Fruit fly (Drosophila melanogaster) whole organism, embryonic: ENCODE results near the gene Plod.
A peak's percentile ranks its signal among the peaks of the same experiment; 100 is the strongest.

Source experiments
- ATbp ChIP-seq: fragments of 200-800 bp; sonication (Bioruptor generic); optimal IDR thresholded peaks from 2 replicates; lab custom pipeline; 2017; ENCODE audit warnings: missing biosample characterization, mild to moderate bottlenecking, missing genetic modification characterization, missing genetic modification reagents
- Asciz ChIP-seq: fragments of 200-800 bp; sonication (Bioruptor generic); optimal IDR thresholded peaks from 2 replicates; lab custom pipeline; 2017; ENCODE audit warnings: missing biosample characterization, mild to moderate bottlenecking, missing genetic modification characterization, missing genetic modification reagents
- Atf-2 ChIP-seq: fragments of 200-800 bp; sonication (Bioruptor generic); optimal IDR thresholded peaks from 2 replicates; lab custom pipeline; 2016; ENCODE audit warnings: missing biosample characterization, missing genetic modification characterization
- Atf3 ChIP-seq: fragments of 200-800 bp; sonication (Bioruptor generic); optimal IDR thresholded peaks from 3 replicates; lab custom pipeline; 2016; ENCODE audit warnings: missing biosample characterization, missing genetic modification characterization
- CG14860 ChIP-seq: fragments of 200-800 bp; sonication (Bioruptor generic); IDR thresholded peaks from 3 replicates; pipeline ENCODE4 v1.3.6; 2022; ENCODE audit warnings: missing biosample characterization, missing genetic modification characterization; ENCODE audit not compliant: partially characterized antibody
- CG15269 ChIP-seq: fragments of 200-800 bp; sonication (Bioruptor generic); optimal IDR thresholded peaks from 2 replicates; lab custom pipeline; 2018; ENCODE audit warnings: missing biosample characterization, mild to moderate bottlenecking, missing genetic modification characterization, moderate library complexity
- CG15601 ChIP-seq: fragments of 200-800 bp; sonication (Bioruptor generic); optimal IDR thresholded peaks from 3 replicates; lab custom pipeline; 2019; ENCODE audit warnings: missing biosample characterization, mild to moderate bottlenecking, missing genetic modification characterization, moderate library complexity
- CG17802 ChIP-seq: fragments of 200-800 bp; sonication (Bioruptor generic); optimal IDR thresholded peaks from 2 replicates; lab custom pipeline; 2018; ENCODE audit warnings: missing biosample characterization, mild to moderate bottlenecking, missing genetic modification characterization, moderate library complexity
- CG3065 ChIP-seq: fragments of 200-800 bp; sonication (Bioruptor generic); optimal IDR thresholded peaks from 2 replicates; lab custom pipeline; 2016; ENCODE audit warnings: missing biosample characterization, missing genetic modification characterization
- CG6654 ChIP-seq: fragments of 200-800 bp; sonication (Bioruptor generic); optimal IDR thresholded peaks from 2 replicates; lab custom pipeline; 2017; ENCODE audit warnings: missing biosample characterization, mild to moderate bottlenecking, missing genetic modification characterization
- Mes4 ChIP-seq: fragments of 200-800 bp; sonication (Bioruptor generic); optimal IDR thresholded peaks from 2 replicates; lab custom pipeline; 2016; ENCODE audit warnings: missing biosample characterization, missing genetic modification characterization
- Pdp1 ChIP-seq, 2 experiments: fragments of 200-800 bp; sonication (Bioruptor generic); optimal IDR thresholded peaks; 3 replicates each; lab custom pipeline; 2016; ENCODE audit warnings: missing biosample characterization in 2 of 2, missing genetic modification characterization in 2 of 2, mild to moderate bottlenecking in 1 of 2, moderate library complexity in 1 of 2
- Sox100B ChIP-seq: fragments of 200-800 bp; sonication (Bioruptor generic); optimal IDR thresholded peaks from 3 replicates; lab custom pipeline; 2018; ENCODE audit warnings: missing biosample characterization, mild to moderate bottlenecking, missing genetic modification characterization
- aop ChIP-seq: fragments of 200-800 bp; sonication (Bioruptor generic); IDR thresholded peaks from 2 replicates; pipeline ENCODE4 v1.3.6; 2022; ENCODE audit warnings: missing biosample characterization, missing genetic modification characterization
- crc ChIP-seq: fragments of 200-800 bp; sonication (Bioruptor generic); optimal IDR thresholded peaks from 2 replicates; lab custom pipeline; 2016; ENCODE audit warnings: missing biosample characterization, missing genetic modification characterization
- da ChIP-seq: fragments of 200-800 bp; sonication (Bioruptor generic); optimal IDR thresholded peaks from 2 replicates; lab custom pipeline; 2016; ENCODE audit warnings: missing biosample characterization, missing genetic modification characterization
- gcm2 ChIP-seq: fragments of 200-800 bp; sonication (Bioruptor generic); optimal IDR thresholded peaks from 2 replicates; lab custom pipeline; 2016; ENCODE audit warnings: missing biosample characterization, missing genetic modification characterization
- h ChIP-seq: fragments of >200 bp; optimal IDR thresholded peaks from 2 replicates; lab custom pipeline; 2017
- ind ChIP-seq: fragments of 200-800 bp; sonication (Bioruptor generic); optimal IDR thresholded peaks from 3 replicates; lab custom pipeline; 2016; ENCODE audit warnings: missing biosample characterization, missing genetic modification characterization
- nau ChIP-seq: fragments of 200-800 bp; sonication (Bioruptor generic); optimal IDR thresholded peaks from 3 replicates; lab custom pipeline; 2017; ENCODE audit warnings: missing biosample characterization, mild to moderate bottlenecking, missing genetic modification characterization, missing genetic modification reagents
- z ChIP-seq: fragments of 200-800 bp; sonication (Bioruptor generic); IDR thresholded peaks from 3 replicates; pipeline ENCODE4 v1.3.6; 2022; ENCODE audit warnings: missing biosample characterization, missing genetic modification characterization

The Plod gene

dm6 chr3L:11148478-11149251 lies 57.2 kb downstream of the Plod start (continued):
- TF ChIP-seq CG15269 (tag; lab: Kevin White, UChicago) (peak; percentile 16), da (no peak), ind (peak; percentile 49), Sox100B (GFP tag; lab: Kevin White, UChicago) (peak; percentile 63), CG15601 (tag; lab: Kevin White, UChicago) (peak; percentile 50), CG3065 (GFP tag; lab: Kevin White, UChicago) (no peak), CG6654 (GFP tag; lab: Kevin White, UChicago) (no peak), ATbp (GFP tag; lab: Kevin White, UChicago) (peak; percentile 41), Atf3 (no peak), Asciz (peak; percentile 52), gcm2 (GFP tag; lab: Kevin White, UChicago) (no peak), Atf-2 (GFP tag; lab: Kevin White, UChicago) (no peak), nau (GFP tag; lab: Kevin White, UChicago) (peak; percentile 38), CG14860 (no peak), z (no peak), CG17802 (peak; percentile 17), crc (GFP tag; lab: Kevin White, UChicago) (no peak), h (lab: Kevin White, UChicago) (no peak), aop (no peak), Pdp1 (GFP tag; optimal IDR thresholded peaks at IDR 0.05; lab: Kevin White, UChicago) (no peak), Mes4 (no peak)
- TF ChIP-seq, all 482 proteins: peak for 143
